Fruit fly (Drosophila melanogaster) whole organism, embryonic: Measurements from ENCODE around the gene RSG7.

Experiments used
- Asciz ChIP-seq: fragments of 200-800 bp; sonication (Bioruptor generic); optimal IDR thresholded peaks from 2 replicates; lab custom pipeline; 2017; ENCODE audit warnings: missing biosample characterization, mild to moderate bottlenecking, missing genetic modification characterization, missing genetic modification reagents
- B-H1 ChIP-seq: fragments of 200-800 bp; sonication (Bioruptor generic); IDR thresholded peaks from 3 replicates; pipeline ENCODE4 v1.3.6; 2022; ENCODE audit warnings: missing biosample characterization, missing genetic modification characterization
- CG11504 ChIP-seq: fragments of 200-800 bp; sonication (Bioruptor generic); optimal IDR thresholded peaks from 3 replicates; lab custom pipeline; 2019; ENCODE audit warnings: missing biosample characterization, mild to moderate bottlenecking, missing genetic modification characterization, moderate library complexity
- CG1233 ChIP-seq: fragments of 200-800 bp; sonication (Bioruptor generic); optimal IDR thresholded peaks from 4 replicates; lab custom pipeline; 2018; ENCODE audit warnings: missing biosample characterization, mild to moderate bottlenecking, missing genetic modification characterization
- CG12391 ChIP-seq: fragments of 200-800 bp; sonication (Bioruptor generic); optimal IDR thresholded peaks from 3 replicates; lab custom pipeline; 2018; ENCODE audit warnings: missing biosample characterization, mild to moderate bottlenecking, missing genetic modification characterization, moderate library complexity
- CG1529 ChIP-seq: fragments of 200-800 bp; sonication (Bioruptor generic); optimal IDR thresholded peaks from 3 replicates; lab custom pipeline; 2018; ENCODE audit warnings: missing biosample characterization, missing genetic modification characterization
- CG17359 ChIP-seq: fragments of 200-800 bp; sonication (Bioruptor generic); optimal IDR thresholded peaks from 3 replicates; lab custom pipeline; 2018; ENCODE audit warnings: missing biosample characterization, mild to moderate bottlenecking, missing genetic modification characterization, moderate library complexity
- CG17361 ChIP-seq: fragments of 200-800 bp; sonication (Bioruptor generic); IDR thresholded peaks from 3 replicates; pipeline ENCODE4 v1.3.6; 2022; ENCODE audit warnings: missing biosample characterization, missing genetic modification characterization
- CG17829 ChIP-seq: fragments of 200-800 bp; optimal IDR thresholded peaks from 2 replicates; lab custom pipeline; 2019; ENCODE audit warnings: missing biosample characterization, mild to moderate bottlenecking, missing genetic modification characterization, moderate library complexity
- CG2678 ChIP-seq: fragments of 200-800 bp; sonication (Bioruptor generic); optimal IDR thresholded peaks from 3 replicates; lab custom pipeline; 2019; ENCODE audit warnings: missing biosample characterization, mild to moderate bottlenecking, missing genetic modification characterization, moderate library complexity
- CG2712 ChIP-seq: fragments of 200-800 bp; optimal IDR thresholded peaks from 3 replicates; lab custom pipeline; 2019; ENCODE audit warnings: missing biosample characterization, mild to moderate bottlenecking, missing genetic modification characterization, moderate library complexity
- CG3065 ChIP-seq: fragments of 200-800 bp; sonication (Bioruptor generic); optimal IDR thresholded peaks from 2 replicates; lab custom pipeline; 2016; ENCODE audit warnings: missing biosample characterization, missing genetic modification characterization
- CG7839 ChIP-seq: fragments of 200-800 bp; sonication (Bioruptor generic); optimal IDR thresholded peaks from 3 replicates; lab custom pipeline; 2018; ENCODE audit warnings: missing biosample characterization, mild to moderate bottlenecking, missing genetic modification characterization, moderate library complexity
- CG8388 ChIP-seq: fragments of 200-800 bp; sonication (Bioruptor generic); optimal IDR thresholded peaks from 2 replicates; lab custom pipeline; 2019; ENCODE audit warnings: missing biosample characterization, mild to moderate bottlenecking, missing genetic modification characterization, moderate library complexity
- CG8924 ChIP-seq: fragments of 200-800 bp; optimal IDR thresholded peaks from 3 replicates; lab custom pipeline; 2019; ENCODE audit warnings: missing biosample characterization, mild to moderate bottlenecking, missing genetic modification characterization, moderate library complexity
- CHES-1-like ChIP-seq: fragments of 200-800 bp; sonication (Bioruptor generic); optimal IDR thresholded peaks from 2 replicates; lab custom pipeline; 2016; ENCODE audit warnings: missing biosample characterization, missing genetic modification characterization
- Drgx ChIP-seq: fragments of 200-800 bp; sonication (Bioruptor generic); IDR thresholded peaks from 2 replicates; pipeline ENCODE4 v1.3.6; 2022; ENCODE audit warnings: missing biosample characterization, missing genetic modification characterization
- E2f1 ChIP-seq: fragments of 200-800 bp; sonication (Bioruptor generic); IDR thresholded peaks from 2 replicates; pipeline ENCODE4 v1.3.6; 2022; ENCODE audit warnings: missing biosample characterization, missing genetic modification characterization
- Hey ChIP-seq: fragments of 200-800 bp; sonication (Bioruptor generic); optimal IDR thresholded peaks from 3 replicates; lab custom pipeline; 2018; ENCODE audit warnings: missing biosample characterization, mild to moderate bottlenecking, missing genetic modification characterization
- Jarid2 ChIP-seq: fragments of 200-800 bp; sonication (Bioruptor generic); optimal IDR thresholded peaks from 3 replicates; lab custom pipeline; 2017; ENCODE audit warnings: mild to moderate bottlenecking, missing biosample characterization, missing genetic modification reagents, missing genetic modification characterization
- MBD-R2 ChIP-seq: fragments of 200-800 bp; sonication (Bioruptor generic); IDR thresholded peaks from 2 replicates; pipeline ENCODE4 v1.3.6; 2022; ENCODE audit warnings: missing biosample characterization, missing genetic modification characterization
- Med ChIP-seq: fragments of 200-800 bp; sonication (Bioruptor generic); peaks from one replicate; lab custom pipeline; 2016; ENCODE audit warnings: missing biosample characterization, missing genetic modification characterization, mild to moderate bottlenecking, inconsistent platforms, moderate library complexity
- NfI ChIP-seq: fragments of 200-800 bp; sonication (Bioruptor generic); optimal IDR thresholded peaks from 3 replicates; lab custom pipeline; 2018; ENCODE audit warnings: missing biosample characterization, mild to moderate bottlenecking, missing genetic modification characterization, moderate library complexity
- Oli ChIP-seq: fragments of 200-800 bp; sonication (Bioruptor generic); optimal IDR thresholded peaks from 2 replicates; lab custom pipeline; 2018; ENCODE audit warnings: missing biosample characterization, mild to moderate bottlenecking, missing genetic modification characterization, moderate library complexity
- PHDP ChIP-seq: fragments of 200-800 bp; sonication (Bioruptor generic); optimal IDR thresholded peaks from 3 replicates; lab custom pipeline; 2018; ENCODE audit warnings: missing biosample characterization, mild to moderate bottlenecking, missing genetic modification characterization, moderate library complexity
- Ptx1 ChIP-seq: fragments of 200-800 bp; sonication (Bioruptor generic); IDR thresholded peaks from 2 replicates; pipeline ENCODE4 v1.3.6; 2022; ENCODE audit warnings: missing biosample characterization, missing genetic modification characterization
- Six4 ChIP-seq: fragments of 200-800 bp; sonication (Bioruptor generic); optimal IDR thresholded peaks from 2 replicates; lab custom pipeline; 2016; ENCODE audit warnings: missing biosample characterization, missing genetic modification characterization
- Sox102F ChIP-seq: fragments of 200-800 bp; sonication (Bioruptor generic); optimal IDR thresholded peaks from 2 replicates; lab custom pipeline; 2018; ENCODE audit warnings: missing biosample characterization, mild to moderate bottlenecking, missing genetic modification characterization, moderate library complexity
- ac ChIP-seq: fragments of 200-800 bp; sonication (Bioruptor generic); optimal IDR thresholded peaks from 3 replicates; lab custom pipeline; 2017; ENCODE audit warnings: missing biosample characterization, mild to moderate bottlenecking, missing genetic modification characterization
- bowl ChIP-seq: fragments of 200-800 bp; sonication (Bioruptor generic); IDR thresholded peaks from 2 replicates; pipeline ENCODE4 v1.3.6; 2022; ENCODE audit warnings: missing biosample characterization, missing genetic modification characterization
- bsh ChIP-seq, 2 experiments: fragments of 200-800 bp; sonication (Bioruptor generic); optimal IDR thresholded peaks; 2 replicates each; lab custom pipeline; 2017 to 2018; ENCODE audit warnings: mild to moderate bottlenecking in 2 of 2, missing biosample characterization in 2 of 2, missing genetic modification characterization in 2 of 2, moderate library complexity in 1 of 2
- dmrt11E ChIP-seq: fragments of 200-800 bp; sonication (Bioruptor generic); optimal IDR thresholded peaks from 3 replicates; lab custom pipeline; 2018; ENCODE audit warnings: missing biosample characterization, mild to moderate bottlenecking, missing genetic modification characterization, moderate library complexity
- exex ChIP-seq: fragments of 200-800 bp; sonication (Bioruptor generic); optimal IDR thresholded peaks from 4 replicates; lab custom pipeline; 2018; ENCODE audit warnings: missing biosample characterization, mild to moderate bottlenecking, missing genetic modification characterization, moderate library complexity
- fd3F ChIP-seq: fragments of 200-800 bp; sonication (Bioruptor generic); optimal IDR thresholded peaks from 2 replicates; lab custom pipeline; 2018; ENCODE audit warnings: missing biosample characterization, mild to moderate bottlenecking, missing genetic modification characterization, moderate library complexity
- jing ChIP-seq: fragments of 200-800 bp; sonication (Bioruptor generic); optimal IDR thresholded peaks from 2 replicates; lab custom pipeline; 2018; ENCODE audit warnings: missing biosample characterization, mild to moderate bottlenecking, missing genetic modification characterization
- nmo ChIP-seq: fragments of 200-800 bp; sonication (Bioruptor generic); optimal IDR thresholded peaks from 2 replicates; lab custom pipeline; 2018; ENCODE audit warnings: missing biosample characterization, mild to moderate bottlenecking, missing genetic modification characterization, moderate library complexity
- nom ChIP-seq: fragments of 200-800 bp; sonication (Bioruptor generic); optimal IDR thresholded peaks from 2 replicates; lab custom pipeline; 2017; ENCODE audit warnings: missing biosample characterization, missing genetic modification characterization, mild to moderate bottlenecking, moderate library complexity, missing genetic modification reagents
- ro ChIP-seq: fragments of 200-800 bp; sonication (Bioruptor generic); IDR thresholded peaks from 2 replicates; pipeline ENCODE4 v1.3.6; 2022; ENCODE audit warnings: missing biosample characterization, missing genetic modification characterization
- sug ChIP-seq: fragments of 200-800 bp; optimal IDR thresholded peaks from 2 replicates; lab custom pipeline; 2019; ENCODE audit warnings: missing biosample characterization, mild to moderate bottlenecking, missing genetic modification characterization, moderate library complexity
- tll ChIP-seq, 2 experiments: fragments of 200-800 bp in 1 of 2; fragments of >200 bp in 1 of 2; sonication (Bioruptor generic) in 1 of 2; optimal IDR thresholded peaks; 2 replicates each; lab custom pipeline; 2017 to 2019; ENCODE audit warnings: missing biosample characterization in 2 of 2, missing genetic modification characterization in 2 of 2, mild to moderate bottlenecking in 1 of 2, moderate library complexity in 1 of 2

RSG7 gene

dm6 chrX:16873053-16873452 lies 28.8 kb upstream of the RSG7 start (continued):
- TF ChIP-seq bowl (GFP tag; lab: Robert Waterston, UW) (no peak), MBD-R2 (GFP tag; lab: Robert Waterston, UW) (no peak), CG17359 (no peak), sug (tag; lab: Kevin White, UChicago) (no peak), CG8388 (peak; percentile 19), Sox102F (GFP tag; lab: Kevin White, UChicago) (peak; percentile 34), Ptx1 (0 out of 2 replicates have a peak, but pooled peaks have one; percentile 21), Med (GFP tag; lab: Kevin White, UChicago) (peak; percentile 5), Asciz (GFP tag; lab: Kevin White, UChicago) (no peak), ac (GFP tag; lab: Kevin White, UChicago) (no peak), Oli (tag; lab: Kevin White, UChicago) (peak; percentile 38), CG8924 (tag; lab: Kevin White, UChicago) (peak; percentile 8), Hey (tag; lab: Kevin White, UChicago) (no peak), CG1529 (GFP tag; lab: Kevin White, UChicago) (peak; percentile 10), Jarid2 (GFP tag; lab: Kevin White, UChicago) (no peak), CG17361 (GFP tag; lab: Robert Waterston, UW) (peak; percentile 35; the same call in 1 of the 3 replicates), dmrt11E (tag; lab: Kevin White, UChicago) (peak; percentile 16), CG17829 (peak; percentile 1), nom (GFP tag; lab: Kevin White, UChicago) (no peak), fd3F (GFP tag; lab: Kevin White, UChicago) (no peak), PHDP (tag; lab: Kevin White, UChicago) (peak; percentile 3), B-H1 (no peak), ro (no peak), CG11504 (tag; lab: Kevin White, UChicago) (peak; percentile 52), CG2678 (peak; percentile 14), CHES-1-like (GFP tag; lab: Kevin White, UChicago) (no peak), CG3065 (no peak), CG2712 (tag; lab: Kevin White, UChicago) (peak; percentile 32), jing (GFP tag; lab: Kevin White, UChicago) (no peak), E2f1 (GFP tag; lab: Robert Waterston, UW) (no peak), CG7839 (peak; percentile 19), nmo (GFP tag; lab: Kevin White, UChicago) (peak; percentile 39), exex (no peak), CG12391 (peak; percentile 37)

- TF ChIP-seq CG1233 (GFP tag; lab: Kevin White, UChicago), result no peak
- no peak for TF ChIP-seq NfI
- TF ChIP-seq Six4 (GFP tag; lab: Kevin White, UChicago), result no peak
- TF ChIP-seq tll (GFP tag; optimal IDR thresholded peaks at IDR 0.05; lab: Kevin White, UChicago), result no peak
- TF ChIP-seq Drgx (GFP tag; lab: Robert Waterston, UW), result peak; percentile 80
- TF ChIP-seq bsh (GFP tag; optimal IDR thresholded peaks at IDR 0.05; lab: Kevin White, UChicago), result peak in 1 of 2 experiments; percentile 63
These were observed 27.6 kb upstream of the RSG7 start for dm6 chrX:16871808-16872207.
